Worm (Caenorhabditis elegans) whole organism, L4 larva: Measurements from ENCODE around the gene F21D5.6.

Source experiments
- ceh-28 ChIP-seq: fragments of 150-350 bp; optimal IDR thresholded peaks from 2 replicates; lab custom pipeline; 2014; ENCODE audit warnings: missing biosample characterization, missing genetic modification reagents, missing genetic modification characterization
- lin-13 ChIP-seq: fragments of 150-350 bp; optimal IDR thresholded peaks from 2 replicates; lab custom pipeline; 2014; ENCODE audit warnings: missing biosample characterization, missing genetic modification reagents, missing genetic modification characterization

DNA sequence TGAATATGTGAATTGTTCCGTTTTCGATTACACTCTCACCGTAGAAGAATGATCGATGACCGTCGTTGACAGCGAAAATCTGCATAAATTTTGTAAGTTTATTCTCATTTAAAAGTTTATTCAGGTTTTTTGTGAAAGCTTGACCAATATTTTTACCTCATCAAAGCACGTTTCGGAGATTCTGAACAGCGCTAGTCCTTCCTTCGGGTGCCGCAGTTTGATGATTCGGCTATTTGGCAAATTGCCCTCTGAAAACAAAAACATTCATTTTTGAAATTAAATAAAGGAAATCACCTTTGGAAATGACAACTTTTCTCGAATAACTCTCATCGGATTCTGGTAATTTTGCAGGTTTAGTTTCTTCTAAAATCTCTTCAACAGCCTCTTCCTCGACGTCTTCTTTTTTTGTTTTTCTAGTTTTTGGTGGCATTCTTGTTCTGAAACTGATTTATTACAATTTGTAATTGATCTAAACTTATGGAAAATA, at the start of gene F21D5.6:
- TF ChIP-seq lin-13 (no peak), ceh-28 (tag; lab: Kevin White, UChicago) (no peak)
